In the genomic region with DNA sequence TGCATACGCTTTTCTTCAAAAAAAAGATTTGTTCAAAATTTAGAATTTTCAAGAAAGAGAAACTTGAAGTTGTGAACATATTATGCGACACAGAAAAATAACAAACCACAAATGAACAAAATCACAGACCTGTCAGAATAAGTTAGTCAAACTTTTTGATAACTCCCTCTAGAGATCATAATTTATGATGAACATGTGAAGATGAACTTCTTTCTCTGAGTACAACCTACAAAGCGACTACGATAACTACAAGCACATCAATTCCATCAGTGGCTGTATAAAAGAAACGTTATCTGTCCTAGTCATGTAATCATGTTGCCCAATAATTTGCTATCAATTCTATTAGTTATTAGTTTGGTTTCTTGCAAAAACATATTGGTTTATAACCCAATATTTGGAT, we compare ENCODE assay signal across 1 worm cellular context.
TF ChIP-seq lines count a peak whose summit lies in the region.

A gene (plus strand): TSS at position 305 of the 400 bp plus-strand sequence.

TF ChIP-seq in whole organism, L1 larva, 84 proteins besides CTCF, POLR2A, EP300 and RAD21 (continued from another document):
- TF ChIP-seq mdl-1 (tag; optimal IDR thresholded peaks at IDR 0.05; lab: Kevin White, UChicago) (no peak), tbx-2 (tag; optimal IDR thresholded peaks at IDR 0.05; lab: Kevin White, UChicago) (peak; percentile 41), mab-9 (GFP tag; IDR thresholded peaks at IDR 0.05; lab: Robert Waterston, UW) (no peak), nhr-20 (tag; optimal IDR thresholded peaks at IDR 0.05; lab: Kevin White, UChicago) (peak; percentile 72), nhr-76 (tag; optimal IDR thresholded peaks at IDR 0.05; lab: Kevin White, UChicago) (peak; percentile 77), nhr-19 (GFP tag; conservative IDR thresholded peaks at IDR 0.05; lab: Robert Waterston, UW) (peak; percentile 36), sptf-1 (tag; optimal IDR thresholded peaks at IDR 0.05; lab: Kevin White, UChicago) (no peak)
